Worm (Caenorhabditis elegans) whole organism, L2 larva: Measurements from ENCODE around the gene gta-1.

Experiments used
- R02D3.7 ChIP-seq: fragments of 150-350 bp; optimal IDR thresholded peaks from 2 replicates; lab custom pipeline; 2014; ENCODE audit warnings: missing biosample characterization, missing genetic modification characterization
- ZK546.5 ChIP-seq: sonication (generic microtip); optimal IDR thresholded peaks from 2 replicates; lab custom pipeline; 2017; ENCODE audit warnings: missing biosample characterization, missing genetic modification characterization
- nhr-237 ChIP-seq: fragments of 150-350 bp; optimal IDR thresholded peaks from 2 replicates; lab custom pipeline; 2014; ENCODE audit warnings: missing biosample characterization, missing genetic modification characterization
- snpc-4 ChIP-seq: fragments of 150-350 bp; optimal IDR thresholded peaks from 2 replicates; lab custom pipeline; 2014; ENCODE audit warnings: missing biosample characterization, missing genetic modification characterization

DNA sequence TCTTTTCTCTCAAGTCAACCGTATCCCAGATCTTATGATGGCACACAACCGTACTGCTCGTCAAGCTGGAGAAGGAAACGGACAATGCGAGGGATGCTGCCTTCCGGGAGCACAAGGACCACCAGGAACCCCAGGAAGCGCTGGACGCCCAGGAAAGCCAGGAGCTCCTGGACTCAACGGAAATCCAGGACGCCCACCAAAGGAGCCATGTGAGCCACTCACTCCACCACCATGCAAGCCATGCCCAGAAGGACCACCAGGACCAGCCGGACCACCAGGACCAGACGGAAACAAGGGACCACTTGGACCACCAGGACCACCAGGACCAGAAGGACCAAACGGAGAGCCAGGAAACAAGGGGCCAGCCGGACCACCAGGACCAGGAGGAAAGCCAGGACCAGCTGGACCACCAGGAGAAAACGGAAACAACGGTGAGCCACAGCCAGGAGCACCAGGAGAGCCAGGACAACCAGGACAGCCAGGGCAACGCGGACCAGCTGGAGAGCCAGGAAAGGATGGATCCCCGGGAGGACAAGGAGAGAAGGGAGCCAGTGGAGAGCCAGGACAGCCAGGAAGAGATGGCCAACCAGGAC is 36.3 kb downstream of the gta-1 start:
- TF ChIP-seq snpc-4 (no peak), nhr-237 (tag; lab: Kevin White, UChicago) (no peak), R02D3.7 (no peak), ZK546.5 (tag; lab: Kevin White, UChicago) (no peak)
